Worm (Caenorhabditis elegans): ENCODE results near the gene scd-2.

scd-2 gene

ce11 chrV:6683282-6683681 is 50.3 kb downstream of the scd-2 start:
- TF ChIP-seq C06A6.2 (GFP tag; conservative IDR thresholded peaks at IDR 0.05) (no peak), somi-1 (GFP tag; optimal IDR thresholded peaks at IDR 0.05) (no peak), ceh-100 (GFP tag; IDR thresholded peaks at IDR 0.05) (no peak), ztf-22 (GFP tag; optimal IDR thresholded peaks at IDR 0.05) (no peak), aptf-2 (GFP tag; conservative IDR thresholded peaks at IDR 0.05) (no peak), B0019.2 (GFP tag; conservative IDR thresholded peaks at IDR 0.05) (no peak), die-1 (tag; optimal IDR thresholded peaks at IDR 0.05) (no peak), F49E8.2 (tag; optimal IDR thresholded peaks at IDR 0.05; ENCODE audit: insufficient read depth) (no peak), T07F8.4 (tag; optimal IDR thresholded peaks at IDR 0.05) (no peak)

- TF ChIP-seq Y53F4B.3 (GFP tag; IDR thresholded peaks at IDR 0.05) (no peak), madf-10 (tag; optimal IDR thresholded peaks at IDR 0.05) (no peak), Y79H2A.3 (GFP tag; conservative IDR thresholded peaks at IDR 0.05) (no peak), hsf-1 (GFP tag; IDR thresholded peaks at IDR 0.05) (no peak), chd-7 (tag; optimal IDR thresholded peaks at IDR 0.05) (no peak)
Measured at ce11 chrV:6683740-6684139, 50.7 kb downstream of the scd-2 start.

DNA sequence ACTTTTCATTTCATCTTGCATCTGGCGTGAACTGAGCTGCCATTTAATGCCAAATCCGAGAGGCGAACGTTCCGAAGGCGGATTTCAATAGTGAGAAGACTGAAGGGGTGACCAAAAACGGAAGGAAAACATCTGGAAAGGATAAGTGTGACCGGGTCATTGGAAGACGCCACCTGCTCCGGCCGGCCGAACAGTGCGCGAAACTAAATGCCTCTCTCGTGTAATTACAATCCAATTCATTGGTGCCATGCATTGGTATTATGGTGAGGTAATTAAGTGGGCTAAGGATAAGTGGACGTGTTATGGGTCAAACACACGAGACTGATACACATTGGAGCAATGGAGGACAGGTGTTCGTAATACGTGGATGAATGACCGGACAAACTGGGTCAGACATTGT is 51.5 kb downstream of the scd-2 start:
- TF ChIP-seq B0261.1 (tag; optimal IDR thresholded peaks at IDR 0.05) = no peak

ce11 chrV:6685499-6685898 is 52.5 kb downstream of the scd-2 start:
- TF ChIP-seq let-526 (GFP tag; IDR thresholded peaks at IDR 0.05) (0 out of 2 replicates have a peak, but pooled peaks have one; percentile 37), tbp1 (GFP tag; optimal IDR thresholded peaks at IDR 0.05) (no peak), attf-6 (GFP tag; IDR thresholded peaks at IDR 0.05) (no peak), rpc-1 (optimal IDR thresholded peaks at IDR 0.05) (no peak), rpc-1 (tag; optimal IDR thresholded peaks at IDR 0.05) (no peak), pha-4 (tag; optimal IDR thresholded peaks at IDR 0.05) (no peak), F39B2.1 (GFP tag; IDR thresholded peaks at IDR 0.05) (no peak)

ce11 chrV:6685963-6686362 is 52.9 kb downstream of the scd-2 start:
- TF ChIP-seq snpc-1.3 (tag; optimal IDR thresholded peaks at IDR 0.05; ENCODE audit: insufficient read depth) = no peak
- TF ChIP-seq lir-1 (GFP tag; conservative IDR thresholded peaks at IDR 0.05) = no peak
- no peak for TF ChIP-seq K12H6.12 (tag; optimal IDR thresholded peaks at IDR 0.05)
- no peak for TF ChIP-seq attf-6 (GFP tag; IDR thresholded peaks at IDR 0.05)
- TF ChIP-seq mes-4 (tag; optimal IDR thresholded peaks at IDR 0.05) = no peak
- TF ChIP-seq unc-130 (GFP tag; optimal IDR thresholded peaks at IDR 0.05) = no peak
- TF ChIP-seq tlf-1 (GFP tag; optimal IDR thresholded peaks at IDR 0.05) = no peak
- no peak for TF ChIP-seq ceh-100 (GFP tag; IDR thresholded peaks at IDR 0.05)

DNA sequence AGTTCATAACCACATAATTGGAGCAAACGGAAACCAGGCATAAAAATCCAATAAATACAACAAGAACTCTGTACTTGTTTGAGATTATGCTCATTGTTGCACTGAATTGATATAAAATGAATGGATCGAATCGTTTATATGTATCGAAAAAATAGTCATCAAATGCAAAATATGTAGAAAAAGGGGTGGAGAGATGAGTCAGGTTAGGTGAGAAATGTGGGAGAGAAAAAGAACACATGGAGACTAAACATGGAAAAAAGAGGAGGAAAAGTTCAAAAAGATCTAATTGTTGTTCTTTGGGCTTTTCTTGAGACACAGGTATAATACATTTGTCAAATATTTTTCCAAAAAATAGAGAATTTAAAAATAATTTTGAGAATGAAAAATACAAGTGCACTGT is 55.4 kb downstream of the scd-2 start, which contains the start of gene K11G9.5:
Gene K11G9.5, minus strand, starts transcription at position 101 of the 400 bp plus-strand sequence.
- TF ChIP-seq ztf-28 (GFP tag; IDR thresholded peaks at IDR 0.05) (no peak), mel-28 (tag; optimal IDR thresholded peaks at IDR 0.05; ENCODE audit: borderline replicate concordance) (no peak), T26A5.8 (tag; optimal IDR thresholded peaks at IDR 0.05) (no peak), B0019.2 (GFP tag; conservative IDR thresholded peaks at IDR 0.05) (no peak), attf-6 (GFP tag; IDR thresholded peaks at IDR 0.05) (no peak), ztf-22 (GFP tag; optimal IDR thresholded peaks at IDR 0.05) (no peak), egrh-3 (GFP tag; IDR thresholded peaks at IDR 0.05) (no peak), fkh-3 (tag; optimal IDR thresholded peaks at IDR 0.05) (no peak), F37B4.10 (GFP tag; IDR thresholded peaks at IDR 0.05) (no peak), hsf-1 (GFP tag; IDR thresholded peaks at IDR 0.05) (no peak), nhr-90 (tag; optimal IDR thresholded peaks at IDR 0.05) (no peak), F49E8.2 (tag; optimal IDR thresholded peaks at IDR 0.05; ENCODE audit: insufficient read depth) (no peak), lir-1 (GFP tag; conservative IDR thresholded peaks at IDR 0.05) (no peak), unc-130 (GFP tag; optimal IDR thresholded peaks at IDR 0.05) (no peak), ceh-27 (GFP tag; optimal IDR thresholded peaks at IDR 0.05) (no peak), sdz-38 (tag; optimal IDR thresholded peaks at IDR 0.05) (no peak), aptf-2 (GFP tag; conservative IDR thresholded peaks at IDR 0.05) (no peak)

Measured in whole organism, young adult.